Fruit fly (Drosophila melanogaster) whole organism: Measurements from ENCODE around the gene spz5.

Source experiments
- CG8478 ChIP-seq: fragments of >200 bp; optimal IDR thresholded peaks from 2 replicates; lab custom pipeline; 2018; ENCODE audit warnings: inconsistent platforms
- Dll ChIP-seq: fragments of >200 bp; optimal IDR thresholded peaks from 2 replicates; lab custom pipeline; 2017
- EcR ChIP-seq, 2 experiments: fragments of >200 bp; optimal IDR thresholded peaks; 2 replicates each; lab custom pipeline; 2017; ENCODE audit warnings: missing biosample characterization in 2 of 2, missing genetic modification characterization in 2 of 2, missing genetic modification reagents in 2 of 2
- pan ChIP-seq: fragments of >200 bp; optimal IDR thresholded peaks from 2 replicates; lab custom pipeline; 2017
- psq ChIP-seq: fragments of >200 bp; optimal IDR thresholded peaks from 2 replicates; lab custom pipeline; 2017
- usp ChIP-seq: fragments of >200 bp; optimal IDR thresholded peaks from 2 replicates; lab custom pipeline; 2017; ENCODE audit warnings: missing biosample characterization, missing genetic modification characterization, mixed read lengths

DNA sequence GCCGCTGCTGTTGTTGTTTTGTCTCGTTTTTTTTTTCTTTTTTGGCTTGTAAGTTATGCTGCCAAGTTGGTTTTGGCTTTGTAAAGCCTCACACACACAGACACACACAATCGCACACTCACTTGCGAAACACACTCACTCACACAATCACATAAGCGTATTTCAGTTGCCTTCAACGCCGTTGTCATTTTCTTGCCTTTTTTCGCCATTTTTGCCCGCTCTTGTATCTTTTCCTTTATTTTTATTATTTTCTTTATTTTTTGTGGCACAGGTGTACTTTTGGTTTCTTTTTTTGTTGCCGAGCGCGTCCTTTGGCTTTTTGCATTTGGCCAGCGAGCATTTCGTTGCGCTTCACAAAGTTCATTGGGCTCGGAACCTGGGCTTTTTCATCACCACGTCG, 18.9 kb downstream of the spz5 start:
- TF ChIP-seq CG8478 (lab: Kevin White, UChicago) (no peak), usp (no peak), pan (lab: Kevin White, UChicago) (no peak), EcR (GFP tag; optimal IDR thresholded peaks at IDR 0.05; lab: Kevin White, UChicago) (no peak), psq (lab: Kevin White, UChicago) (no peak), Dll (no peak)
